Worm (Caenorhabditis elegans) whole organism, mixed stage, embryonic: ENCODE results near the gene C16C8.14.

Experiments
- M03D4.4 ChIP-seq: sonication (generic microtip); optimal IDR thresholded peaks from 2 replicates; lab custom pipeline; 2017; ENCODE audit warnings: mild to moderate bottlenecking, missing genetic modification characterization, missing compliant biosample characterization
- bed-3 ChIP-seq: fragments of 200-800 bp; sonication (Bioruptor generic); optimal IDR thresholded peaks from 3 replicates; lab custom pipeline; 2018; ENCODE audit warnings: mild to moderate bottlenecking, missing genetic modification characterization, moderate library complexity, missing compliant biosample characterization
- blmp-1 ChIP-seq: fragments of 150-350 bp; optimal IDR thresholded peaks from 2 replicates; lab custom pipeline; 2014; ENCODE audit warnings: missing biosample characterization, missing genetic modification characterization
- ceh-39 ChIP-seq: fragments of 150-350 bp; optimal IDR thresholded peaks from 2 replicates; lab custom pipeline; 2014; ENCODE audit warnings: missing biosample characterization, missing genetic modification characterization
- ceh-43 ChIP-seq: fragments of 200-800 bp; sonication (Bioruptor generic); optimal IDR thresholded peaks from 2 replicates; lab custom pipeline; 2018; ENCODE audit warnings: mild to moderate bottlenecking, missing genetic modification characterization, moderate library complexity, missing compliant biosample characterization
- ceh-83 ChIP-seq: fragments of 200-800 bp; sonication (Bioruptor generic); optimal IDR thresholded peaks from 2 replicates; lab custom pipeline; 2018; ENCODE audit warnings: mild to moderate bottlenecking, missing genetic modification characterization, missing compliant biosample characterization
- ces-1 ChIP-seq: fragments of 150-350 bp; optimal IDR thresholded peaks from 2 replicates; lab custom pipeline; 2014; ENCODE audit warnings: missing biosample characterization, missing genetic modification reagents, missing genetic modification characterization
- cnd-1 ChIP-seq: fragments of 200-800 bp; sonication (Bioruptor generic); optimal IDR thresholded peaks from 2 replicates; lab custom pipeline; 2018; ENCODE audit warnings: mild to moderate bottlenecking, missing genetic modification characterization, missing compliant biosample characterization
- drap-1 ChIP-seq: fragments of 200-800 bp; sonication (Bioruptor generic); optimal IDR thresholded peaks from 3 replicates; lab custom pipeline; 2018; ENCODE audit warnings: mild to moderate bottlenecking, missing genetic modification characterization, missing compliant biosample characterization
- elt-1 ChIP-seq: sonication (generic microtip); optimal IDR thresholded peaks from 2 replicates; lab custom pipeline; 2017; ENCODE audit warnings: missing genetic modification characterization, mild to moderate bottlenecking, missing compliant biosample characterization, antibody characterized with exemption, moderate library complexity, borderline replicate concordance; ENCODE audit not compliant: insufficient read depth
- elt-3 ChIP-seq: fragments of 150-350 bp; optimal IDR thresholded peaks from 2 replicates; lab custom pipeline; 2014; ENCODE audit warnings: missing biosample characterization, missing genetic modification characterization
- flh-1 ChIP-seq: fragments of 200-800 bp; sonication (Bioruptor generic); optimal IDR thresholded peaks from 2 replicates; lab custom pipeline; 2018; ENCODE audit warnings: mild to moderate bottlenecking, missing genetic modification characterization, moderate library complexity, missing compliant biosample characterization
- ham-2 ChIP-seq: fragments of 200-800 bp; sonication (Bioruptor generic); optimal IDR thresholded peaks from 2 replicates; lab custom pipeline; 2018; ENCODE audit warnings: mild to moderate bottlenecking, missing genetic modification characterization, missing compliant biosample characterization
- hlh-1 ChIP-seq: fragments of 150-350 bp; optimal IDR thresholded peaks from 2 replicates; lab custom pipeline; 2014; ENCODE audit warnings: missing biosample characterization, missing genetic modification reagents, missing genetic modification characterization
- lin-13 ChIP-seq: fragments of 150-350 bp; optimal IDR thresholded peaks from 2 replicates; lab custom pipeline; 2014; ENCODE audit warnings: missing biosample characterization, missing genetic modification characterization
- lin-32 ChIP-seq: fragments of 200-800 bp; sonication (Bioruptor generic); optimal IDR thresholded peaks from 2 replicates; lab custom pipeline; 2018; ENCODE audit warnings: mild to moderate bottlenecking, missing genetic modification characterization, missing compliant biosample characterization
- lsy-2 ChIP-seq: fragments of 150-350 bp; optimal IDR thresholded peaks from 2 replicates; lab custom pipeline; 2014; ENCODE audit warnings: missing biosample characterization, missing genetic modification characterization
- mab-5 ChIP-seq: fragments of 150-350 bp; optimal IDR thresholded peaks from 2 replicates; lab custom pipeline; 2014; ENCODE audit warnings: missing biosample characterization, missing genetic modification characterization
- mep-1 ChIP-seq: fragments of 150-350 bp; optimal IDR thresholded peaks from 2 replicates; lab custom pipeline; 2017; ENCODE audit warnings: missing biosample characterization, missing genetic modification reagents, missing genetic modification characterization, inconsistent platforms
- mls-2 ChIP-seq: sonication (generic microtip); optimal IDR thresholded peaks from 2 replicates; lab custom pipeline; 2016; ENCODE audit warnings: mild to moderate bottlenecking, missing genetic modification characterization, moderate library complexity, missing compliant biosample characterization
- nhr-12 ChIP-seq: fragments of 150-350 bp; optimal IDR thresholded peaks from 2 replicates; lab custom pipeline; 2014; ENCODE audit warnings: missing biosample characterization, missing genetic modification characterization
- nhr-2 ChIP-seq: fragments of 150-350 bp; optimal IDR thresholded peaks from 2 replicates; lab custom pipeline; 2014; ENCODE audit warnings: missing biosample characterization, missing genetic modification characterization
- nhr-237 ChIP-seq: fragments of 150-350 bp; optimal IDR thresholded peaks from 2 replicates; lab custom pipeline; 2014; ENCODE audit warnings: missing biosample characterization, missing genetic modification characterization
- nhr-28 ChIP-seq: fragments of 150-350 bp; optimal IDR thresholded peaks from 2 replicates; lab custom pipeline; 2014; ENCODE audit warnings: missing biosample characterization, missing genetic modification characterization
- nhr-76 ChIP-seq: sonication (generic microtip); optimal IDR thresholded peaks from 2 replicates; lab custom pipeline; 2017; ENCODE audit warnings: missing biosample characterization, missing genetic modification characterization
- sem-2 ChIP-seq: fragments of 200-800 bp; sonication (Bioruptor generic); optimal IDR thresholded peaks from 2 replicates; lab custom pipeline; 2018; ENCODE audit warnings: mild to moderate bottlenecking, missing genetic modification characterization, missing compliant biosample characterization
- snpc-4 ChIP-seq: fragments of 150-350 bp; optimal IDR thresholded peaks from 2 replicates; lab custom pipeline; 2014; ENCODE audit warnings: missing biosample characterization, missing genetic modification characterization
- sptf-1 ChIP-seq: sonication (generic microtip); optimal IDR thresholded peaks from 2 replicates; lab custom pipeline; 2017; ENCODE audit warnings: mild to moderate bottlenecking, missing genetic modification characterization, moderate library complexity, missing compliant biosample characterization
- tbx-8 ChIP-seq: fragments of 200-800 bp; sonication (Bioruptor generic); optimal IDR thresholded peaks from 2 replicates; lab custom pipeline; 2018; ENCODE audit warnings: mild to moderate bottlenecking, missing genetic modification characterization, moderate library complexity, missing compliant biosample characterization
- unc-120 ChIP-seq: sonication (generic microtip); optimal IDR thresholded peaks from 2 replicates; lab custom pipeline; 2017; ENCODE audit warnings: missing genetic modification characterization, missing compliant biosample characterization; ENCODE audit not compliant: poor library complexity, severe bottlenecking
- unc-62 ChIP-seq: fragments of 150-350 bp; optimal IDR thresholded peaks from 2 replicates; lab custom pipeline; 2014; ENCODE audit warnings: missing biosample characterization, missing genetic modification reagents, missing genetic modification characterization
- zip-8 ChIP-seq: fragments of 150-350 bp; optimal IDR thresholded peaks from 2 replicates; lab custom pipeline; 2014; ENCODE audit warnings: missing biosample characterization, missing genetic modification characterization
- ztf-11 ChIP-seq: fragments of 150-350 bp; optimal IDR thresholded peaks from 2 replicates; lab custom pipeline; 2014; ENCODE audit warnings: missing biosample characterization, missing genetic modification characterization

C16C8.14 gene

DNA sequence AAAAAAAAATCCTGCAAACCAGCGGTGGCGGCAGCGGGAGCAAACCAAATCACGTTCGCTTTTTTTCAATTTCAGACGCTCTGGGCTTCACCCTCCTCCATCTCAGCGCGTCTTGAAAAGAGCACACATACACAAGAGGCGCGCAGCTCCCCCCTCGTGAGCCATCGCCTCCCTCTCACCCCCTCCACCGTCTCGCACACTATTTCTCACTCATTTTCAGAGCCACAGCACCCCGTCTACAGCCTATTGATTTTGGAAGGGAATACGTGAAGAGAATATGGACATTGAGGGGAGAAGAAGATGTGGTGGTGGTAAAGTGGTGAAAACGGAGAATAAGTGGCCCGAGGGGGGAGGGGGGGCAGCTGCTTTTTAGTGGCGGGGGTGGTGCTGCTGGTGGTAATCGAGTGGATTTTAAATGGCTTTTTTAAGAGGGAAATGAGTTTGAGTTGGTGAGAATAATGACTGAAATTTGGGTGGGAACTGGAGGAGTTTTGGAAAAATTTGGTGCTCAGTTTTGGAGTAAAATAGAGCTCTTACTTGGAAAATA lies 21.4 kb upstream of the C16C8.14 start:
- TF ChIP-seq tbx-8: no peak
- TF ChIP-seq ceh-39 (tag; lab: Kevin White, UChicago): no peak
- TF ChIP-seq blmp-1 (tag; lab: Kevin White, UChicago): no peak
- no peak for TF ChIP-seq nhr-237 (tag; lab: Kevin White, UChicago)
- no peak for TF ChIP-seq unc-62 (GFP tag; lab: Kevin White, UChicago)
- TF ChIP-seq sptf-1: peak; percentile 16
- TF ChIP-seq ces-1 (GFP tag; lab: Kevin White, UChicago): peak; percentile 71

- TF ChIP-seq zip-8 (tag; lab: Kevin White, UChicago): no peak
These were observed 20.2 kb upstream of the C16C8.14 start, which contains the start of gene C16C8.18 for ce11 chrII:3429400-3429799. TSS of gene C16C8.18 (plus strand) at chrII:3429700.

DNA sequence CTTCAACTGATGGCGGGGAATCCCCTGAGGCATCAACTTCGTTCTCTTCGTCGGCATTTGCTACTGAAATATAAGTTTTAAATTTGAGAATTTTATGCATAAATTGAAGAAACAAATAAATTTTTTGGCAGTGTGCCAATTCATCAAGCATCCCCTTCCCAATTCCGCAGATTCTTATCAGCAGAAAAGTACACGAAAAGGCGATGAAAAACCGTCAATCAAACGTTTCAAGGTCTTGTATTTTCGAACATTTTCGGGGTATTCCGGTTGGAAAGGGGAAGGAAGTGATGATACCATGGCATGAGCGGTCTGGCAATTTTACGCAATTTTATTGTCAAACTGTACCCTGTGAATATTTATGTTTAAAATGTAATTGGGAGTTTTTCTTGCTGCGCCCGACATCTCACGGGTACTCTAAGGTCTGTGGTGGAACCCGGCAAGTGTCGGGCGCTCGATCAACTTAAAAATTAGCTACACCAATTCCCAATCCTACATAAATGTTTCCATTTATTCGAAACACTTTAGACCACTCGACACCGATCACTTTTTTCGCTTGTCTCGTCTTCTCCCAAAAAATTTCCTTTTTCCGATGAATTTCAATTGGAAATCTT lies 14.6 kb upstream of the C16C8.14 start:
- TF ChIP-seq nhr-12 (tag; lab: Kevin White, UChicago) (no peak), unc-62 (GFP tag; lab: Kevin White, UChicago) (no peak), M03D4.4 (tag; lab: Kevin White, UChicago) (no peak), mab-5 (tag; lab: Kevin White, UChicago) (no peak), nhr-76 (tag; lab: Kevin White, UChicago) (no peak), sem-2 (GFP tag; lab: Kevin White, UChicago) (no peak), hlh-1 (tag; lab: Kevin White, UChicago) (no peak), elt-3 (tag; lab: Kevin White, UChicago) (no peak), cnd-1 (tag; lab: Kevin White, UChicago) (no peak), bed-3 (no peak), mls-2 (tag; lab: Kevin White, UChicago) (no peak), sptf-1 (no peak), nhr-237 (tag; lab: Kevin White, UChicago) (no peak), mep-1 (no peak), elt-1 (tag; lab: Kevin White, UChicago) (no peak), lin-32 (no peak)

- no peak for TF ChIP-seq ham-2 (GFP tag; lab: Kevin White, UChicago)
- no peak for TF ChIP-seq mls-2 (tag; lab: Kevin White, UChicago)
- TF ChIP-seq nhr-237 (tag; lab: Kevin White, UChicago): no peak
- TF ChIP-seq, all 35 proteins: peak for 0
These were observed 13.2 kb upstream of the C16C8.14 start, which contains the start of gene skpo-2 for ce11 chrII:3436412-3436811. TSS of gene skpo-2 (minus strand) at chrII:3436512.

DNA sequence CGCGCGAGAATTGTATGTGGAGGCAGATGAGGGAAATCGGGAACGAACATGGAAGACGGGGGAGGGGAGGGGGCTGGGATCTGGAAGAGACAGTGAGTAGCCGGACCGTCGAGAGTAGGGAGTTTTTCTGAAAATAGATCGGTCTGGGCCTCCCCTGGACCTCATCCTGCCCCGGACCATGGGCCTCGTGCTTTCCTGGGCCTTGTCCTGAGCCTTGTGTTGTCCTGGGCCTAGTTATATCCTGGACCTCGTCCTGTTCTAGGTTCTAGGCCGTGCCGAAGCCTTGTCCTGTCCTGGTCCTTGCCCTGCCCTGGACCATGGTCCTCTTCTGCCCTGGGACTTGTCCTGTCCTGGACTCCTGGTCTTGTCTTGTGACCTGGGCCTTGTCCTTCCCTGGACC lies 12.2 kb upstream of the C16C8.14 start:
- TF ChIP-seq ceh-83 (GFP tag; lab: Kevin White, UChicago): peak; percentile 33
- no peak for TF ChIP-seq cnd-1 (tag; lab: Kevin White, UChicago)

DNA sequence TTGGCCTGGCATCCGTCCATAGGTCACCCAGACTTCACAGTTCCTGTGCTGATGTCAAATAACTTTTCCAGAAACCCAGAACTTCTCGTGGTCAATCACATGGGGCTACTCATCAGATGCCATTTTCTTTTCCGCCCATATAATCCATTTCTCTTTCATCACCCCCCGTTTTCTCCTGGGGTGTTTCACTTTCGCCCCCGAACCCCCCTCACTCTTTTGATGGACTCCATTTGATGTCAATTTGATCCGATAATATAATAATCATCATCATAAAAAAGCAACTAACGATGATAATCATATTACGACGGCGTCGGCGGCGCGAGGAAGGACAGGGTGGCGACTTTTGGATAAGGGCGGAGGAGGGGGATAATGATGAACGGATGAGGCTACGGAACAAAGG lies 11.3 kb upstream of the C16C8.14 start:
- TF ChIP-seq blmp-1 (tag; lab: Kevin White, UChicago) (peak; percentile 90), elt-1 (tag; lab: Kevin White, UChicago) (no peak)
- TF ChIP-seq, all 35 proteins: peak for 1

- no peak for TF ChIP-seq hlh-1 (tag; lab: Kevin White, UChicago)
- TF ChIP-seq sptf-1: peak; percentile 71
- peak; percentile 68 for TF ChIP-seq drap-1 (GFP tag; lab: Kevin White, UChicago)
- TF ChIP-seq unc-120: peak; percentile 37
- TF ChIP-seq cnd-1 (tag; lab: Kevin White, UChicago): peak; percentile 66
- TF ChIP-seq nhr-28 (tag; lab: Kevin White, UChicago): no peak
- no peak for TF ChIP-seq ztf-11 (tag; lab: Kevin White, UChicago)
- TF ChIP-seq blmp-1 (tag; lab: Kevin White, UChicago): no peak
- TF ChIP-seq lsy-2 (tag; lab: Kevin White, UChicago): no peak
- no peak for TF ChIP-seq snpc-4 (tag; lab: Kevin White, UChicago)
- no peak for TF ChIP-seq nhr-2 (tag; lab: Kevin White, UChicago)
- TF ChIP-seq sem-2 (GFP tag; lab: Kevin White, UChicago): peak; percentile 55
- no peak for TF ChIP-seq lin-13 (tag; lab: Kevin White, UChicago)
- TF ChIP-seq nhr-237 (tag; lab: Kevin White, UChicago): no peak
- TF ChIP-seq mls-2 (tag; lab: Kevin White, UChicago): peak; percentile 64
- no peak for TF ChIP-seq elt-3 (tag; lab: Kevin White, UChicago)
- TF ChIP-seq ces-1 (GFP tag; lab: Kevin White, UChicago): no peak
- no peak for TF ChIP-seq zip-8 (tag; lab: Kevin White, UChicago)
- peak; percentile 24 for TF ChIP-seq flh-1 (GFP tag; lab: Kevin White, UChicago)
- no peak for TF ChIP-seq mab-5 (tag; lab: Kevin White, UChicago)
- TF ChIP-seq ham-2 (GFP tag; lab: Kevin White, UChicago): peak; percentile 68
- TF ChIP-seq ceh-39 (tag; lab: Kevin White, UChicago): no peak
- peak; percentile 65 for TF ChIP-seq lin-32
- TF ChIP-seq ceh-43: no peak
- TF ChIP-seq M03D4.4 (tag; lab: Kevin White, UChicago): peak; percentile 76
- TF ChIP-seq nhr-76 (tag; lab: Kevin White, UChicago): no peak
- TF ChIP-seq nhr-12 (tag; lab: Kevin White, UChicago): no peak
- TF ChIP-seq ceh-83 (GFP tag; lab: Kevin White, UChicago): peak; percentile 88
These were observed 10.3 kb upstream of the C16C8.14 start for ce11 chrII:3439244-3439698.
